Fruit fly (Drosophila melanogaster): ENCODE measurements around the gene CG5235.

DNA sequence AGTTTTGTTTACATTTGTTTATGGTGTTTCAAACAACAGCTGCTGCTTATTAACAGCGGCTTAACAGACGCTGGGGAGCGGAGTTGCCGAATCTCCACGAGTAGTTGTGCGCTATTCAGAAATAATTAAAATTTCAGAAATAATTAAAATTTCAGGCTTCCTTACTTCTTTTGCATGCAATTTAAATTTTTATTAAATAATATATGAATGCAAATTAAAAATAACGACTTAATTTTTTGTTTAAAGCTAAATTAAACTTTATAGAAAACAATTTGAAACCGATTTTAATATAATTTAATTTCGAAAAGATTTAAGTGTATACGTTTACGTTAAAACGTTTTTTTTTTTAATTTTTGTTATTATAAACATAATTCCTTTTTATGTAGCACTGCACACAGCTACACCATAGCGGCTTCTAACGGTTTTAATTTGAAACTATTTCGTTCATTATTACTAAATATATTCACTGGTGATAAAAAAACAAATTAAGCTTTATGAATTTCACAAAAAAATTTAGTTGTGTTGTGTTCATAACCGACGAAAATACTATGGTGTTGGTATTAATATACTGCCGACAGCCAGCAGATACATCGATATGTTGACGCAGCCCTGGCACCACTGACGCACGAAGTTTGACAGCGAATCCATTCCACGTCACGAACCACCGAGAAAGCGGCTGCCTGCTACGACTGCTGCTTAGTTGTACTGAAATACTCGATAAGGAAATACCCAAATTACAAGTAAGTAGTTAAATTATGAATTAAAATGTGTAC, 39.0 kb upstream of the CG5235 start, which contains the start of gene SsRbeta:
- no peak for TF ChIP-seq CG12768 (GFP tag; optimal IDR thresholded peaks at IDR 0.05)
- peak; percentile 37 for TF ChIP-seq CG7101 (tag; optimal IDR thresholded peaks at IDR 0.05)
- TF ChIP-seq ovo (GFP tag; optimal IDR thresholded peaks at IDR 0.05), result peak; percentile 16
- TF ChIP-seq Hr96 (GFP tag; optimal IDR thresholded peaks at IDR 0.05), result no peak
- TF ChIP-seq CG11617 (GFP tag; optimal IDR thresholded peaks at IDR 0.05), result peak; percentile 34
- no peak for TF ChIP-seq pad (GFP tag; optimal IDR thresholded peaks at IDR 0.05)
- peak; percentile 27 for TF ChIP-seq cic (GFP tag; optimal IDR thresholded peaks at IDR 0.05)
- TF ChIP-seq toe (GFP tag; optimal IDR thresholded peaks at IDR 0.05), result no peak
- TF ChIP-seq cnc (optimal IDR thresholded peaks at IDR 0.05), result no peak
- no peak for TF ChIP-seq Clk (GFP tag; optimal IDR thresholded peaks at IDR 0.05)
- TF ChIP-seq kay (GFP tag; ENCODE audit: borderline replicate concordance), result no peak
- peak; percentile 88 for TF ChIP-seq CG14711 (tag; optimal IDR thresholded peaks at IDR 0.05)
- TF ChIP-seq CG7045 (GFP tag; optimal IDR thresholded peaks at IDR 0.05), result no peak
- peak; percentile 24 for TF ChIP-seq bab1 (GFP tag; optimal IDR thresholded peaks at IDR 0.05)

Measured in whole organism, adult.